Worm (Caenorhabditis elegans): Measurements from ENCODE around the gene pde-2.
"Not testable (repeated sequence)": the region's sequence is repeated elsewhere in the genome, so short reads cannot be mapped to it uniquely, and the experiment has no call there.

DNA sequence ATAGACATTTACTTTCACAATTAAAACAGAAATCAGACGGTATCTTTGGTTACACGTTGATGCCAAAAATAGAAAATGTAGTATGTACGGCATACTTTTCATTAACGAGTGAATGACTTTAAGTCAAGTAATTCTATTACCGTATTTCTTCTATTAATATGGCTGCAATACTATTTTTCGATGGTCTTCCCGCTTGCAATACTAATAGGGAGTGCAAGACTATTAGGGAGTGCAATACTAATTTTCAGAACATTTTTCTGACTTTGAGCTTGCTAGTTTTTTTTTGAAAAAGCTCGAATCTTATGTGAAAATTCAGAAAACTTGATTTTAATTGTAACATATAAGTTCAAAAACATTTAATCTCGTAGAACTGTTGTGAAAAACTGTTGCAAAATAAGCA lies 8.1 kb upstream of the pde-2 start, which contains the start of gene R08D7.7:
- TF ChIP-seq ces-1 (GFP tag; optimal IDR thresholded peaks at IDR 0.05); zag-1 (tag; optimal IDR thresholded peaks at IDR 0.05); aha-1 (tag; optimal IDR thresholded peaks at IDR 0.05): not testable (repeated sequence)

Measured in whole organism, L1 larva.